Fruit fly (Drosophila melanogaster): Measurements from ENCODE around the gene CG32669.

CG32669 gene

DNA sequence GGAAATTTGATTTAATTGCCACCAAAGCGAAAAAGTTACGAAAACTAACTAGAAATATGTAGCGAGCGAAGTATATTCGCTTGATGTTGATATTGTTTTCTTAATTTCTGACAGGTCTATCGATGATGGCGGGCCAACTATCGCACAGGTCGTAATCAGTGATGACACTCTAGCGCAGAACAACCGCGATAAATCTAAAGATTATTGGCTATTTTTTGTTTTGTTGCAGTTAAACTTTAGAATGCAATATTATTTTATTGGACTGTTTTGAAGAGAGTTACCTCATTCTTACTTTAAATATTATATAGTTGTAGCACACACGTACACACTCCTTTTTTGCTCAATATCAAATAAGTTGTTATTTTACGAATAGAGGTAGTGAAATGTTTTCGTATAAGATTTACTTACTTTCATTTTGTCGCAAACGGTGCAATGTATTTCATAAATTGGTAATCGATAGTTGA is 2.1 kb upstream of the CG32669 start, which contains the start of gene sbr (continued):
- no peak for TF ChIP-seq D19A (tag; optimal IDR thresholded peaks at IDR 0.05)
- TF ChIP-seq Hsf (GFP tag; optimal IDR thresholded peaks at IDR 0.05) = no peak
- TF ChIP-seq Sry-δ (GFP tag; optimal IDR thresholded peaks at IDR 0.05) = peak; percentile 80
- TF ChIP-seq CG3065 (GFP tag; optimal IDR thresholded peaks at IDR 0.05) = no peak
- no peak for TF ChIP-seq Adf1 (GFP tag; IDR thresholded peaks at IDR 0.05)
- TF ChIP-seq D19B (GFP tag; optimal IDR thresholded peaks at IDR 0.05) = no peak
- TF ChIP-seq CG31365 (tag; optimal IDR thresholded peaks at IDR 0.05) = no peak
- TF ChIP-seq BtbVII (GFP tag; optimal IDR thresholded peaks at IDR 0.05) = no peak
- TF ChIP-seq CG7786 (GFP tag; optimal IDR thresholded peaks at IDR 0.05) = peak; percentile 2
- TF ChIP-seq Fer3 (tag; optimal IDR thresholded peaks at IDR 0.05) = no peak
- no peak for TF ChIP-seq ase (GFP tag; IDR thresholded peaks at IDR 0.05)
- no peak for TF ChIP-seq cwo (GFP tag; optimal IDR thresholded peaks at IDR 0.05)
- TF ChIP-seq CG13296 (GFP tag; optimal IDR thresholded peaks at IDR 0.05) = no peak
- TF ChIP-seq Hr3 (GFP tag; optimal IDR thresholded peaks at IDR 0.05) = no peak
- TF ChIP-seq CG9797 (GFP tag; optimal IDR thresholded peaks at IDR 0.05) = no peak
- TF ChIP-seq Trl (optimal IDR thresholded peaks at IDR 0.05) = no peak
- TF ChIP-seq Trl (GFP tag; optimal IDR thresholded peaks at IDR 0.05) = no peak
- no peak for TF ChIP-seq Deaf1 (tag; optimal IDR thresholded peaks at IDR 0.05)
- TF ChIP-seq chn (GFP tag; optimal IDR thresholded peaks at IDR 0.05) = no peak
- no peak for TF ChIP-seq Lhr (GFP tag; optimal IDR thresholded peaks at IDR 0.05)
- no peak for TF ChIP-seq CG10209 (GFP tag; optimal IDR thresholded peaks at IDR 0.05)
- no peak for TF ChIP-seq Xrp1 (GFP tag; IDR thresholded peaks at IDR 0.05)
- TF ChIP-seq HHEX (GFP tag; optimal IDR thresholded peaks at IDR 0.05) = no peak
- TF ChIP-seq NC2α (GFP tag; optimal IDR thresholded peaks at IDR 0.05) = no peak
- TF ChIP-seq fd64A (GFP tag; optimal IDR thresholded peaks at IDR 0.05) = no peak
- TF ChIP-seq fd102C (GFP tag; optimal IDR thresholded peaks at IDR 0.05) = no peak
- TF ChIP-seq seq (GFP tag; IDR thresholded peaks at IDR 0.05) = no peak
- TF ChIP-seq lilli (GFP tag; optimal IDR thresholded peaks at IDR 0.05) = peak; percentile 39
- TF ChIP-seq nom (GFP tag; optimal IDR thresholded peaks at IDR 0.05) = no peak
- TF ChIP-seq ac (GFP tag; optimal IDR thresholded peaks at IDR 0.05) = no peak
- no peak for TF ChIP-seq sqz (GFP tag; optimal IDR thresholded peaks at IDR 0.05)
- peak; percentile 78 for TF ChIP-seq amos (GFP tag; IDR thresholded peaks at IDR 0.05; ENCODE audit: partially characterized antibody)
- peak; percentile 78 for TF ChIP-seq vnd (GFP tag; IDR thresholded peaks at IDR 0.05; ENCODE audit: partially characterized antibody)
- no peak for TF ChIP-seq crc (GFP tag; optimal IDR thresholded peaks at IDR 0.05)
- no peak for TF ChIP-seq Sox100B (GFP tag; optimal IDR thresholded peaks at IDR 0.05)
- no peak for TF ChIP-seq Elba2 (GFP tag; optimal IDR thresholded peaks at IDR 0.05)
- TF ChIP-seq C15 (GFP tag; IDR thresholded peaks at IDR 0.05) = no peak
- TF ChIP-seq CG12744 (GFP tag; optimal IDR thresholded peaks at IDR 0.05) = no peak
- TF ChIP-seq Neu2 (GFP tag; optimal IDR thresholded peaks at IDR 0.05; ENCODE audit: borderline replicate concordance) = no peak
- TF ChIP-seq stc (GFP tag; IDR thresholded peaks at IDR 0.05) = no peak
- no peak for TF ChIP-seq MTF-1 (GFP tag; optimal IDR thresholded peaks at IDR 0.05; ENCODE audit: borderline replicate concordance)
- TF ChIP-seq CG17186 (GFP tag; optimal IDR thresholded peaks at IDR 0.05) = peak; percentile 12
- TF ChIP-seq CG11695 (GFP tag; IDR thresholded peaks at IDR 0.05) = no peak
- peak; percentile 17 for TF ChIP-seq CG15514 (GFP tag; optimal IDR thresholded peaks at IDR 0.05)
- no peak for TF ChIP-seq CG6689 (GFP tag; IDR thresholded peaks at IDR 0.05)
- TF ChIP-seq CG8924 (tag; optimal IDR thresholded peaks at IDR 0.05) = peak; percentile 19
- peak; percentile 2 for TF ChIP-seq CG18476 (GFP tag; optimal IDR thresholded peaks at IDR 0.05)
- no peak for TF ChIP-seq CG8089 (GFP tag; optimal IDR thresholded peaks at IDR 0.05)
- TF ChIP-seq slbo (GFP tag; IDR thresholded peaks at IDR 0.05) = peak; percentile 41; the same call in 1 of the 2 replicates
- TF ChIP-seq tap (tag; optimal IDR thresholded peaks at IDR 0.05) = no peak
- no peak for TF ChIP-seq CG30431 (GFP tag; optimal IDR thresholded peaks at IDR 0.05)
- TF ChIP-seq nerfin-2 (GFP tag; IDR thresholded peaks at IDR 0.05; ENCODE audit: partially characterized antibody) = peak; percentile 62

Measured in whole organism, embryonic.